Fruit fly (Drosophila melanogaster) whole organism, adult: ENCODE data around the gene CG31174.

Experiments
- CG11617 ChIP-seq: fragments of 200-800 bp; sonication (Bioruptor generic); optimal IDR thresholded peaks from 2 replicates; lab custom pipeline; 2017; ENCODE audit warnings: mild to moderate bottlenecking, missing biosample characterization, missing genetic modification reagents, missing genetic modification characterization
- CG12768 ChIP-seq: fragments of 200-800 bp; sonication (Bioruptor generic); optimal IDR thresholded peaks from 2 replicates; lab custom pipeline; 2017; ENCODE audit warnings: missing biosample characterization, missing genetic modification characterization, mild to moderate bottlenecking, moderate library complexity, missing genetic modification reagents
- CG14711 ChIP-seq: fragments of 200-800 bp; sonication (Bioruptor generic); optimal IDR thresholded peaks from 2 replicates; lab custom pipeline; 2018; ENCODE audit warnings: missing biosample characterization, mild to moderate bottlenecking, missing genetic modification characterization, moderate library complexity
- CG1620 ChIP-seq: fragments of 200-800 bp; sonication (Bioruptor generic); optimal IDR thresholded peaks from 2 replicates; lab custom pipeline; 2016; ENCODE audit warnings: missing biosample characterization, missing genetic modification characterization
- CG33017 ChIP-seq: fragments of 200-800 bp; sonication (Bioruptor generic); optimal IDR thresholded peaks from 2 replicates; lab custom pipeline; 2018; ENCODE audit warnings: missing biosample characterization, mild to moderate bottlenecking, missing genetic modification characterization, moderate library complexity
- CG5204 ChIP-seq: fragments of 200-800 bp; sonication (Bioruptor generic); optimal IDR thresholded peaks from 2 replicates; lab custom pipeline; 2016; ENCODE audit warnings: missing biosample characterization, missing genetic modification characterization
- CG7045 ChIP-seq: fragments of 200-800 bp; sonication (Bioruptor generic); optimal IDR thresholded peaks from 2 replicates; lab custom pipeline; 2017; ENCODE audit warnings: missing biosample characterization, mild to moderate bottlenecking, missing genetic modification characterization
- CG7101 ChIP-seq: fragments of 200-800 bp; sonication (Bioruptor generic); optimal IDR thresholded peaks from 2 replicates; lab custom pipeline; 2018; ENCODE audit warnings: missing biosample characterization, mild to moderate bottlenecking, missing genetic modification characterization, moderate library complexity
- Clk ChIP-seq: fragments of 200-800 bp; sonication (Bioruptor generic); optimal IDR thresholded peaks from 2 replicates; lab custom pipeline; 2017; ENCODE audit warnings: missing biosample characterization, missing genetic modification characterization
- Crg-1 ChIP-seq: fragments of 200-800 bp; sonication (Bioruptor generic); optimal IDR thresholded peaks from 2 replicates; lab custom pipeline; 2016; ENCODE audit warnings: missing biosample characterization, missing genetic modification characterization
- Hr96 ChIP-seq: fragments of 200-800 bp; sonication (Bioruptor generic); optimal IDR thresholded peaks from 2 replicates; lab custom pipeline; 2016; ENCODE audit warnings: missing biosample characterization, missing genetic modification characterization
- Mnt ChIP-seq: fragments of 200-800 bp; sonication (Bioruptor generic); optimal IDR thresholded peaks from 2 replicates; lab custom pipeline; 2016; ENCODE audit warnings: missing biosample characterization, mild to moderate bottlenecking, missing genetic modification characterization
- bab1 ChIP-seq: fragments of 200-800 bp; sonication (Bioruptor generic); optimal IDR thresholded peaks from 3 replicates; lab custom pipeline; 2019; ENCODE audit warnings: missing biosample characterization, mild to moderate bottlenecking, missing genetic modification characterization, moderate library complexity
- cic ChIP-seq: fragments of 200-800 bp; sonication (Bioruptor generic); optimal IDR thresholded peaks from 2 replicates; lab custom pipeline; 2017; ENCODE audit warnings: missing biosample characterization, mild to moderate bottlenecking, missing genetic modification characterization, moderate library complexity
- cnc ChIP-seq, 2 experiments: fragments of >200 bp; optimal IDR thresholded peaks; 2 replicates each; lab custom pipeline; 2017
- kay ChIP-seq: fragments of 200-800 bp; sonication (Bioruptor generic); peaks from one replicate; lab custom pipeline; 2016; ENCODE audit warnings: missing biosample characterization, missing genetic modification characterization, borderline replicate concordance
- ovo ChIP-seq: fragments of 200-800 bp; sonication (Bioruptor generic); optimal IDR thresholded peaks from 2 replicates; lab custom pipeline; 2016; ENCODE audit warnings: missing biosample characterization, missing genetic modification characterization
- pad ChIP-seq: fragments of 200-800 bp; sonication (Bioruptor generic); optimal IDR thresholded peaks from 3 replicates; lab custom pipeline; 2017; ENCODE audit warnings: missing biosample characterization, missing genetic modification characterization, mild to moderate bottlenecking, moderate library complexity, missing genetic modification reagents
- tj ChIP-seq: fragments of 200-800 bp; sonication (Bioruptor generic); optimal IDR thresholded peaks from 3 replicates; lab custom pipeline; 2017; ENCODE audit warnings: missing biosample characterization, mild to moderate bottlenecking, missing genetic modification characterization, moderate library complexity
- toe ChIP-seq: fragments of 200-800 bp; sonication (Bioruptor generic); optimal IDR thresholded peaks from 2 replicates; lab custom pipeline; 2016; ENCODE audit warnings: missing biosample characterization, missing genetic modification characterization

The CG31174 gene

dm6 chr3R:21848271-21848670 is 21.0 kb downstream of the CG31174 start:
- TF ChIP-seq CG5204 (GFP tag; lab: Kevin White, UChicago) (no peak), tj (GFP tag; lab: Kevin White, UChicago) (no peak), CG7101 (tag; lab: Kevin White, UChicago) (no peak), toe (GFP tag; lab: Kevin White, UChicago) (no peak), cnc (optimal IDR thresholded peaks at IDR 0.05; lab: Kevin White, UChicago) (no peak), pad (GFP tag; lab: Kevin White, UChicago) (no peak), Hr96 (GFP tag; lab: Kevin White, UChicago) (no peak), CG1620 (GFP tag; lab: Kevin White, UChicago) (no peak), Clk (GFP tag; lab: Kevin White, UChicago) (no peak), Mnt (GFP tag; lab: Kevin White, UChicago) (no peak), CG33017 (tag; lab: Kevin White, UChicago) (no peak), bab1 (GFP tag; lab: Kevin White, UChicago) (no peak), Crg-1 (GFP tag; lab: Kevin White, UChicago) (no peak), ovo (GFP tag; lab: Kevin White, UChicago) (no peak), kay (GFP tag; lab: Kevin White, UChicago) (no peak), CG14711 (no peak)

- TF ChIP-seq CG14711 (no peak), bab1 (GFP tag; lab: Kevin White, UChicago) (no peak), Hr96 (GFP tag; lab: Kevin White, UChicago) (no peak), ovo (GFP tag; lab: Kevin White, UChicago) (no peak), CG33017 (tag; lab: Kevin White, UChicago) (no peak)
Observed at dm6 chr3R:21847438-21847837, 21.9 kb downstream of the CG31174 start.

dm6 chr3R:21846559-21846958 is 22.8 kb downstream of the CG31174 start, which contains the start of gene Gr93d:
Gene Gr93d (minus strand): TSS chr3R:21846659.
- TF ChIP-seq CG7101 (tag; lab: Kevin White, UChicago) = no peak
- TF ChIP-seq CG11617 (GFP tag; lab: Kevin White, UChicago) = no peak
- TF ChIP-seq CG5204 (GFP tag; lab: Kevin White, UChicago) = no peak
- no peak for TF ChIP-seq Mnt (GFP tag; lab: Kevin White, UChicago)
- no peak for TF ChIP-seq toe (GFP tag; lab: Kevin White, UChicago)
- TF ChIP-seq CG33017 (tag; lab: Kevin White, UChicago) = no peak
- TF ChIP-seq cic = no peak
- TF ChIP-seq CG14711 = no peak
- no peak for TF ChIP-seq CG7045 (GFP tag; lab: Kevin White, UChicago)
- TF ChIP-seq CG1620 (GFP tag; lab: Kevin White, UChicago) = no peak
- no peak for TF ChIP-seq bab1 (GFP tag; lab: Kevin White, UChicago)
- TF ChIP-seq kay (GFP tag; lab: Kevin White, UChicago) = no peak
- TF ChIP-seq Crg-1 (GFP tag; lab: Kevin White, UChicago) = no peak
- TF ChIP-seq Clk (GFP tag; lab: Kevin White, UChicago) = no peak
- TF ChIP-seq pad (GFP tag; lab: Kevin White, UChicago) = no peak
- no peak for TF ChIP-seq tj (GFP tag; lab: Kevin White, UChicago)
- TF ChIP-seq CG12768 (GFP tag; lab: Kevin White, UChicago) = no peak

dm6 chr3R:21845165-21845564 is 24.1 kb downstream of the CG31174 start, which contains the start of gene Gr93c:
Gene Gr93c (minus strand): TSS chr3R:21845265.
- TF ChIP-seq cnc (optimal IDR thresholded peaks at IDR 0.05; lab: Kevin White, UChicago) (no peak), CG14711 (no peak), bab1 (GFP tag; lab: Kevin White, UChicago) (no peak), toe (GFP tag; lab: Kevin White, UChicago) (no peak), CG7101 (tag; lab: Kevin White, UChicago) (no peak), CG7045 (GFP tag; lab: Kevin White, UChicago) (no peak), Mnt (GFP tag; lab: Kevin White, UChicago) (no peak), CG33017 (tag; lab: Kevin White, UChicago) (no peak), CG11617 (GFP tag; lab: Kevin White, UChicago) (no peak), CG1620 (GFP tag; lab: Kevin White, UChicago) (no peak), ovo (GFP tag; lab: Kevin White, UChicago) (no peak)

- no peak for TF ChIP-seq CG12768 (GFP tag; lab: Kevin White, UChicago)
- TF ChIP-seq cnc (optimal IDR thresholded peaks at IDR 0.05; lab: Kevin White, UChicago) = no peak
Observed at dm6 chr3R:21843665-21844064, 25.6 kb downstream of the CG31174 start, which contains the start of gene Gr93b. Gene Gr93b (minus strand): TSS chr3R:21843765.

- TF ChIP-seq ovo (GFP tag; lab: Kevin White, UChicago) = no peak
- no peak for TF ChIP-seq tj (GFP tag; lab: Kevin White, UChicago)
- TF ChIP-seq bab1 (GFP tag; lab: Kevin White, UChicago) = no peak
- no peak for TF ChIP-seq CG12768 (GFP tag; lab: Kevin White, UChicago)
- no peak for TF ChIP-seq CG7101 (tag; lab: Kevin White, UChicago)
- no peak for TF ChIP-seq cnc (optimal IDR thresholded peaks at IDR 0.05; lab: Kevin White, UChicago)
- TF ChIP-seq CG11617 (GFP tag; lab: Kevin White, UChicago) = no peak
- TF ChIP-seq Mnt (GFP tag; lab: Kevin White, UChicago) = no peak
- TF ChIP-seq CG33017 (tag; lab: Kevin White, UChicago) = no peak
Observed at dm6 chr3R:21841474-21842376, 27.6 kb downstream of the CG31174 start.
